Worm (Caenorhabditis elegans) whole organism, L2 larva: ENCODE data around the gene srz-37.

Experiments
- C34F6.9 ChIP-seq: fragments of 150-350 bp; optimal IDR thresholded peaks from 2 replicates; lab custom pipeline; 2014; ENCODE audit warnings: missing biosample characterization, missing genetic modification characterization
- R02D3.7 ChIP-seq: fragments of 150-350 bp; optimal IDR thresholded peaks from 2 replicates; lab custom pipeline; 2014; ENCODE audit warnings: missing biosample characterization, missing genetic modification characterization
- Y55F3AM.14 ChIP-seq: fragments of 200-800 bp; sonication (Bioruptor generic); optimal IDR thresholded peaks from 2 replicates; lab custom pipeline; 2018; ENCODE audit warnings: mild to moderate bottlenecking, missing genetic modification characterization, missing compliant biosample characterization
- ZK546.5 ChIP-seq: sonication (generic microtip); optimal IDR thresholded peaks from 2 replicates; lab custom pipeline; 2017; ENCODE audit warnings: missing biosample characterization, missing genetic modification characterization
- aly-2 ChIP-seq: fragments of 150-350 bp; optimal IDR thresholded peaks from 2 replicates; lab custom pipeline; 2014; ENCODE audit warnings: missing biosample characterization, missing genetic modification characterization
- ama-1 ChIP-seq: fragments of 150-350 bp; optimal IDR thresholded peaks from 2 replicates; lab custom pipeline; 2018; ENCODE audit warnings: inconsistent platforms
- blmp-1 ChIP-seq: sonication (generic microtip); optimal IDR thresholded peaks from 2 replicates; lab custom pipeline; 2017; ENCODE audit warnings: missing genetic modification characterization, mild to moderate bottlenecking, missing compliant biosample characterization, antibody characterized with exemption, moderate library complexity; ENCODE audit not compliant: insufficient read depth
- ceh-82 ChIP-seq: fragments of 150-350 bp; optimal IDR thresholded peaks from 2 replicates; lab custom pipeline; 2014; ENCODE audit warnings: missing biosample characterization, missing genetic modification characterization
- crh-2 ChIP-seq: sonication (generic microtip); optimal IDR thresholded peaks from 2 replicates; lab custom pipeline; 2017; ENCODE audit warnings: missing biosample characterization, missing genetic modification characterization
- dmd-4 ChIP-seq: sonication (generic microtip); optimal IDR thresholded peaks from 2 replicates; lab custom pipeline; 2017; ENCODE audit warnings: missing biosample characterization, missing genetic modification characterization
- egl-27 ChIP-seq: sonication (generic microtip); optimal IDR thresholded peaks from 3 replicates; lab custom pipeline; 2017; ENCODE audit warnings: missing biosample characterization, missing genetic modification reagents, missing genetic modification characterization
- elt-3 ChIP-seq: sonication (generic microtip); optimal IDR thresholded peaks from 2 replicates; lab custom pipeline; 2017; ENCODE audit warnings: missing biosample characterization, missing genetic modification characterization
- fos-1 ChIP-seq: fragments of 150-350 bp; optimal IDR thresholded peaks from 2 replicates; lab custom pipeline; 2014; ENCODE audit warnings: missing biosample characterization, missing genetic modification characterization
- gmeb-1 ChIP-seq: fragments of 150-350 bp; optimal IDR thresholded peaks from 2 replicates; lab custom pipeline; 2014; ENCODE audit warnings: missing biosample characterization, missing genetic modification characterization
- lin-11 ChIP-seq: fragments of 150-350 bp; sonication (generic microtip); optimal IDR thresholded peaks from 2 replicates; lab custom pipeline; 2014; ENCODE audit warnings: missing biosample characterization, missing genetic modification characterization, inconsistent platforms, mixed read lengths
- lin-13 ChIP-seq: fragments of 150-350 bp; optimal IDR thresholded peaks from 2 replicates; lab custom pipeline; 2014; ENCODE audit warnings: missing biosample characterization, missing genetic modification reagents, missing genetic modification characterization
- lin-39 ChIP-seq: fragments of 150-350 bp; optimal IDR thresholded peaks from 2 replicates; lab custom pipeline; 2014; ENCODE audit warnings: missing biosample characterization, missing genetic modification reagents, missing genetic modification characterization
- lsy-2 ChIP-seq, 2 experiments: fragments of 150-350 bp in 1 of 2; sonication (generic microtip) in 1 of 2; optimal IDR thresholded peaks; 2 replicates each; lab custom pipeline; 2014 to 2017; ENCODE audit warnings: missing biosample characterization in 2 of 2, missing genetic modification characterization in 2 of 2
- mab-5 ChIP-seq: fragments of 150-350 bp; optimal IDR thresholded peaks from 2 replicates; lab custom pipeline; 2014; ENCODE audit warnings: missing biosample characterization, missing genetic modification characterization
- mbf-1 ChIP-seq: sonication (generic microtip); optimal IDR thresholded peaks from 2 replicates; lab custom pipeline; 2017; ENCODE audit warnings: missing biosample characterization, missing genetic modification characterization
- mdl-1 ChIP-seq, 2 experiments: fragments of 150-350 bp in 1 of 2; sonication (generic microtip) in 1 of 2; optimal IDR thresholded peaks; 2 replicates each; lab custom pipeline; 2017; ENCODE audit warnings: missing biosample characterization in 2 of 2, missing genetic modification characterization in 2 of 2
- nhr-10 ChIP-seq: sonication (generic microtip); optimal IDR thresholded peaks from 2 replicates; lab custom pipeline; 2017; ENCODE audit warnings: missing biosample characterization, missing genetic modification characterization
- nhr-11 ChIP-seq: fragments of 150-350 bp; optimal IDR thresholded peaks from 2 replicates; lab custom pipeline; 2014; ENCODE audit warnings: missing biosample characterization, missing genetic modification characterization
- nhr-12 ChIP-seq: fragments of 150-350 bp; optimal IDR thresholded peaks from 2 replicates; lab custom pipeline; 2014; ENCODE audit warnings: missing biosample characterization, missing genetic modification characterization
- nhr-129 ChIP-seq: fragments of 150-350 bp; optimal IDR thresholded peaks from 2 replicates; lab custom pipeline; 2014; ENCODE audit warnings: missing biosample characterization, missing genetic modification characterization
- nhr-23 ChIP-seq: fragments of 150-350 bp; optimal IDR thresholded peaks from 2 replicates; lab custom pipeline; 2014; ENCODE audit warnings: missing biosample characterization, missing genetic modification reagents, missing genetic modification characterization
- nhr-237 ChIP-seq: fragments of 150-350 bp; optimal IDR thresholded peaks from 2 replicates; lab custom pipeline; 2014; ENCODE audit warnings: missing biosample characterization, missing genetic modification characterization
- nhr-25 ChIP-seq: fragments of 150-350 bp; sonication (generic microtip); optimal IDR thresholded peaks from 3 replicates; lab custom pipeline; 2014; ENCODE audit warnings: missing biosample characterization, missing genetic modification characterization
- nhr-77 ChIP-seq: fragments of 150-350 bp; optimal IDR thresholded peaks from 2 replicates; lab custom pipeline; 2014; ENCODE audit warnings: missing biosample characterization, missing genetic modification characterization
- peb-1 ChIP-seq: fragments of 150-350 bp; optimal IDR thresholded peaks from 2 replicates; lab custom pipeline; 2014; ENCODE audit warnings: missing biosample characterization, missing genetic modification characterization
- sem-4 ChIP-seq: fragments of 150-350 bp; optimal IDR thresholded peaks from 2 replicates; lab custom pipeline; 2014; ENCODE audit warnings: missing biosample characterization, missing genetic modification reagents, missing genetic modification characterization
- sma-3 ChIP-seq: sonication (generic microtip); optimal IDR thresholded peaks from 2 replicates; lab custom pipeline; 2016; ENCODE audit warnings: missing genetic modification reagents, missing genetic modification characterization, missing compliant biosample characterization
- snpc-4 ChIP-seq: fragments of 150-350 bp; optimal IDR thresholded peaks from 2 replicates; lab custom pipeline; 2014; ENCODE audit warnings: missing biosample characterization, missing genetic modification characterization
- unc-39 ChIP-seq: fragments of 150-350 bp; optimal IDR thresholded peaks from 2 replicates; lab custom pipeline; 2014; ENCODE audit warnings: missing biosample characterization, missing genetic modification characterization
- unc-55 ChIP-seq: fragments of 150-350 bp; sonication (generic microtip); optimal IDR thresholded peaks from 3 replicates; lab custom pipeline; 2014; ENCODE audit warnings: missing biosample characterization, missing genetic modification reagents, missing genetic modification characterization
- unc-62 ChIP-seq: fragments of 150-350 bp; optimal IDR thresholded peaks from 2 replicates; lab custom pipeline; 2014; ENCODE audit warnings: missing biosample characterization, missing genetic modification reagents, missing genetic modification characterization
- zag-1 ChIP-seq: fragments of 150-350 bp; optimal IDR thresholded peaks from 2 replicates; lab custom pipeline; 2014; ENCODE audit warnings: missing biosample characterization, missing genetic modification characterization
- ztf-1 ChIP-seq: fragments of 200-800 bp; sonication (Bioruptor generic); conservative IDR thresholded peaks from 2 replicates; pipeline ENCODE4 v1.3.6; 2022; ENCODE audit warnings: missing genetic modification characterization, missing compliant biosample characterization
- ztf-11 ChIP-seq: sonication (generic microtip); optimal IDR thresholded peaks from 2 replicates; lab custom pipeline; 2017; ENCODE audit warnings: missing biosample characterization, missing genetic modification characterization
- ztf-4 ChIP-seq: fragments of 150-350 bp; optimal IDR thresholded peaks from 2 replicates; lab custom pipeline; 2014; ENCODE audit warnings: missing biosample characterization, missing genetic modification characterization

The srz-37 gene

ce11 chrIV:3481760-3482159 lies at the start of gene srz-37:
Gene srz-37, minus strand, starts transcription at chrIV:3481860.
- no peak for TF ChIP-seq unc-55 (GFP tag; lab: Kevin White, UChicago)
- no peak for TF ChIP-seq elt-3

DNA sequence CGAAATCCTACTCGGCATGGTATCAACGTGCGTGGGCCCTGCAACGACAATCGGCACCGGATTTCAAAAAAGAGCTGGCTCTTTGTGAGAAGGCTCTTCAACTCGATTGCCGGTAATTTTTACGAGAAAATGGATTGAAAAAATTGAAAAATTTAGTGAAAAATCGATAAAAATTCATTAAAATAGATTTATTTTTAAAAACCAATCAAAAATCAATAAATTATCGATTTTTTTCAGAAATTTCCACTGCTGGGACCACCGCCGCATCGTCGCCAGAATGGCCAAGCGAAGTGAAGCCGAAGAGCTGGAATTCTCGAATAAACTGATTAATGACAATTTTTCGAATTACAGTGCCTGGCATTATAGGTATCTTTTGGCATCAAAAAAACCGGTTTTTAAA lies 46.2 kb upstream of the srz-37 start:
- TF ChIP-seq snpc-4 (tag; lab: Kevin White, UChicago), result no peak
- TF ChIP-seq mdl-1 (tag; optimal IDR thresholded peaks at IDR 0.05; lab: Kevin White, UChicago), result no peak
- no peak for TF ChIP-seq dmd-4
- no peak for TF ChIP-seq lsy-2 (tag; optimal IDR thresholded peaks at IDR 0.05; lab: Kevin White, UChicago)
- no peak for TF ChIP-seq fos-1 (tag; lab: Kevin White, UChicago)
- no peak for TF ChIP-seq egl-27 (tag; lab: Kevin White, UChicago)
- TF ChIP-seq zag-1 (tag; lab: Kevin White, UChicago), result no peak
- no peak for TF ChIP-seq ztf-4
- TF ChIP-seq, all 48 proteins: peak for 0

DNA sequence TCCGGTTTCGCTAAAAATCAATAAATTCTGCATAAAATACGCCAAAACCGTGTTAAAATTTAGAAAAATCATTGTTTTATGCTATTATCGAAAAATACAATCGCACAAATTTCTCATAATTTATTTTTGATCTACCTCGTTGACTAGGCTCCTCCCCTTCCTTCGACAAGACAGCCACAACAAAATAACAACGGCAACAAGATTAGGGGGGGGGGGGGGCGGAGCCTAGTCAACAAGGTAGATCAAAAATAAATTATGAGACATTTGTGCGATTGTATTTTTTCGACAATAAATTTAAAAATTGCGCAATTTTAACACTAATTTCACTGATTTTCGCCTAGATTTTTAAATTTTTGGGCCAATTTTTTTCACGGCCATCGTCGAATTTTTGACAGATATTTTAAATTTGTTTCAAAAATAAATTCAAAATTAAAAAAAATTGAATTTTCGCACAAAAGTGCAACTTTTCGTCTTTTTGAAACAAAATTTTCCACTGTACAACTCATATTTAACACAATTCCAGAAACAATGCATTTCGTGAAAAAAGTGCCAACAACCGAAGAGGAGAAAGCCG lies 45.3 kb upstream of the srz-37 start, which contains the start of gene M57.2:
TSS of gene M57.2 (plus strand) at position 524 of the 574 bp plus-strand sequence.
- TF ChIP-seq elt-3 (no peak), gmeb-1 (no peak), nhr-23 (tag; lab: Kevin White, UChicago) (no peak), sem-4 (tag; lab: Kevin White, UChicago) (no peak), Y55F3AM.14 (no peak), ZK546.5 (no peak), unc-39 (tag; lab: Kevin White, UChicago) (no peak), dmd-4 (no peak), lsy-2 (tag; optimal IDR thresholded peaks at IDR 0.05; lab: Kevin White, UChicago) (no peak), ztf-11 (tag; lab: Kevin White, UChicago) (no peak), ztf-1 (GFP tag; lab: Robert Waterston, UW) (no peak), egl-27 (tag; lab: Kevin White, UChicago) (no peak), C34F6.9 (tag; lab: Kevin White, UChicago) (no peak), unc-55 (GFP tag; lab: Kevin White, UChicago) (no peak), zag-1 (tag; lab: Kevin White, UChicago) (no peak), lin-11 (tag; lab: Kevin White, UChicago) (no peak)

- TF ChIP-seq dmd-4 (no peak), unc-55 (GFP tag; lab: Kevin White, UChicago) (peak; percentile 6), lsy-2 (tag; optimal IDR thresholded peaks at IDR 0.05; lab: Kevin White, UChicago) (peak in 1 of 2 experiments; percentile 8)
These were observed 44.6 kb upstream of the srz-37 start for ce11 chrIV:3526144-3526797.

DNA sequence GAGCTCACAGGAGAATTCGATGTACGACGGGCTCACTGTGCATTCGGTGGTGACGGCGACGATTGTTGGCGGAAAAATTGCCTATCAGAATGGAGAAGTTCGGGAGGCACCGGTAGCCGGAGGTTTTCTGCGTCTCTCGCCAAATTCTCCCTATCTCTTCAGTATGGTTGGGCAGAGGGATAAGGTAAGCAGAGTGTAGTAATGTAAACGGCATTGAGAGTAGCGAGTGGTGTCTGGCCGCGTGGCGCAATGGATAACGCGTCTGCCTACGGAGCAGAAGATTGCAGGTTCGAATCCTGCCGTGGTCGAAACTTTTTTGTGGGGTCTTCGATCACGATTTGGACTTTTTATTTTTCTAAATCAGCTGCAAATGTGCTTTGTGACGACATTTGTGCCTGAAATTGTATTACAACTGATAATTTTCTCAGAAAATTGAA lies 42.9 kb upstream of the srz-37 start:
- TF ChIP-seq gmeb-1 (peak; percentile 33), egl-27 (tag; lab: Kevin White, UChicago) (no peak), ceh-82 (no peak), ztf-11 (tag; lab: Kevin White, UChicago) (no peak), R02D3.7 (tag; lab: Kevin White, UChicago) (no peak), ZK546.5 (no peak), unc-39 (tag; lab: Kevin White, UChicago) (no peak), mab-5 (no peak), lin-13 (GFP tag; lab: Kevin White, UChicago) (peak; percentile 27), zag-1 (tag; lab: Kevin White, UChicago) (no peak), ama-1 (no peak), mbf-1 (tag; lab: Kevin White, UChicago) (no peak), fos-1 (tag; lab: Kevin White, UChicago) (no peak), nhr-12 (tag; lab: Kevin White, UChicago) (no peak), blmp-1 (no peak), peb-1 (tag; lab: Kevin White, UChicago) (no peak), sem-4 (tag; lab: Kevin White, UChicago) (no peak), lsy-2 (tag; optimal IDR thresholded peaks at IDR 0.05; lab: Kevin White, UChicago) (peak in 1 of 2 experiments; percentile 51), lin-11 (tag; lab: Kevin White, UChicago) (peak; percentile 44), nhr-237 (tag; lab: Kevin White, UChicago) (no peak), ztf-4 (no peak), ztf-1 (GFP tag; lab: Robert Waterston, UW) (no peak), nhr-23 (tag; lab: Kevin White, UChicago) (no peak), C34F6.9 (tag; lab: Kevin White, UChicago) (peak; percentile 51), mdl-1 (tag; optimal IDR thresholded peaks at IDR 0.05; lab: Kevin White, UChicago) (no peak), sma-3 (GFP tag; lab: Kevin White, UChicago) (peak; percentile 37), unc-55 (GFP tag; lab: Kevin White, UChicago) (peak; percentile 36), nhr-129 (tag; lab: Kevin White, UChicago) (peak; percentile 77), Y55F3AM.14 (peak; percentile 55), nhr-77 (tag; lab: Kevin White, UChicago) (no peak), dmd-4 (no peak), lin-39 (tag; lab: Kevin White, UChicago) (no peak), crh-2 (tag; lab: Kevin White, UChicago) (peak; percentile 48), aly-2 (no peak), nhr-25 (tag; lab: Kevin White, UChicago) (no peak), nhr-10 (tag; lab: Kevin White, UChicago) (no peak), nhr-11 (tag; lab: Kevin White, UChicago) (no peak), unc-62 (no peak)
